Fruit fly (Drosophila melanogaster): ENCODE measurements around the gene CG43814.
A peak's percentile ranks its signal among the peaks of the same experiment; 100 is the strongest.

- TF ChIP-seq ss (GFP tag; optimal IDR thresholded peaks at IDR 0.05) (peak; percentile 65 to 73), Hr4 (GFP tag; optimal IDR thresholded peaks at IDR 0.05) (no peak), Met (GFP tag; optimal IDR thresholded peaks at IDR 0.05) (no peak), net (GFP tag; optimal IDR thresholded peaks at IDR 0.05) (peak; percentile 72), fd85E (GFP tag; optimal IDR thresholded peaks at IDR 0.05) (peak; percentile 56), Eip78C (GFP tag) (peak; percentile 95), CG8319 (GFP tag; optimal IDR thresholded peaks at IDR 0.05) (peak; percentile 53), Sox102F (GFP tag; optimal IDR thresholded peaks at IDR 0.05) (peak; percentile 82), Ets21C (GFP tag; optimal IDR thresholded peaks at IDR 0.05) (no peak), CG16779 (tag; optimal IDR thresholded peaks at IDR 0.05) (no peak)
Observed at dm6 chr2L:18839143-18839872, 34.2 kb upstream of the CG43814 start, which contains the start of gene CG10600.

Data from whole organism, prepupa.